Worm (Caenorhabditis elegans) whole organism, L4 larva: ENCODE results near the gene F59E11.5.
A peak's percentile ranks its signal among the peaks of the same experiment; 100 is the strongest.

Source experiments
- F44E2.7 ChIP-seq: fragments of 200-800 bp; sonication (Bioruptor generic); IDR thresholded peaks from 2 replicates; pipeline ENCODE4 v2.1.2; 2022; ENCODE audit warnings: missing genetic modification characterization, missing compliant biosample characterization
- F49E8.2 ChIP-seq: sonication (generic microtip); optimal IDR thresholded peaks from 2 replicates; lab custom pipeline; 2016; ENCODE audit warnings: missing compliant biosample characterization, mild to moderate bottlenecking, missing genetic modification characterization, borderline replicate concordance
- Y75B8A.6 ChIP-seq: fragments of 200-800 bp; sonication (Bioruptor generic); IDR thresholded peaks from 2 replicates; pipeline ENCODE4 v1.3.6; 2022; ENCODE audit warnings: missing genetic modification reagents, missing genetic modification characterization, missing compliant biosample characterization
- ceh-44 ChIP-seq: fragments of 200-800 bp; sonication (Bioruptor generic); IDR thresholded peaks from 2 replicates; pipeline ENCODE4 v1.3.6; 2022; ENCODE audit warnings: missing genetic modification reagents, missing genetic modification characterization, missing compliant biosample characterization
- ceh-82 ChIP-seq: sonication (generic microtip); optimal IDR thresholded peaks from 2 replicates; lab custom pipeline; 2017; ENCODE audit warnings: missing biosample characterization, missing genetic modification characterization
- cey-2 ChIP-seq: sonication (generic microtip); optimal IDR thresholded peaks from 3 replicates; lab custom pipeline; 2017; ENCODE audit warnings: missing genetic modification characterization, mild to moderate bottlenecking, missing compliant biosample characterization, antibody characterized with exemption, borderline replicate concordance; ENCODE audit not compliant: insufficient read depth
- ctbp-1 ChIP-seq: fragments of 200-800 bp; sonication (Bioruptor generic); IDR thresholded peaks from 2 replicates; pipeline ENCODE4 v1.3.6; 2022; ENCODE audit warnings: missing genetic modification reagents, missing genetic modification characterization, missing compliant biosample characterization
- daf-16 ChIP-seq, 3 experiments: sonication (generic microtip); optimal IDR thresholded peaks; 2 replicates each; lab custom pipeline; 2016 to 2017; ENCODE audit warnings: missing genetic modification characterization in 3 of 3, missing genetic modification reagents in 3 of 3, mild to moderate bottlenecking in 2 of 3, missing compliant biosample characterization in 2 of 3, missing biosample characterization in 1 of 3, moderate library complexity in 1 of 3
- daf-8 ChIP-seq: fragments of 200-800 bp; sonication (Bioruptor generic); IDR thresholded peaks from 2 replicates; pipeline ENCODE4 v1.3.6; 2022; ENCODE audit warnings: missing genetic modification characterization, missing compliant biosample characterization
- dmd-6 ChIP-seq: fragments of 200-800 bp; sonication (Bioruptor generic); IDR thresholded peaks from 2 replicates; pipeline ENCODE4 v1.3.6; 2022; ENCODE audit warnings: missing genetic modification reagents, missing genetic modification characterization, missing compliant biosample characterization
- dve-1 ChIP-seq: sonication (generic microtip); optimal IDR thresholded peaks from 2 replicates; lab custom pipeline; 2017; ENCODE audit warnings: antibody characterized with exemption, mild to moderate bottlenecking, missing genetic modification characterization, missing compliant biosample characterization; ENCODE audit not compliant: insufficient read depth
- egl-27 ChIP-seq: sonication (generic microtip); optimal IDR thresholded peaks from 3 replicates; lab custom pipeline; 2017; ENCODE audit warnings: missing biosample characterization, missing genetic modification reagents, missing genetic modification characterization
- egl-43 ChIP-seq: fragments of 200-800 bp; sonication (Bioruptor generic); IDR thresholded peaks from 2 replicates; pipeline ENCODE4 v1.3.6; 2022; ENCODE audit warnings: missing genetic modification reagents, missing genetic modification characterization, missing compliant biosample characterization
- gei-8 ChIP-seq: fragments of 200-800 bp; sonication (Bioruptor generic); optimal IDR thresholded peaks from 2 replicates; lab custom pipeline; 2018; ENCODE audit warnings: mild to moderate bottlenecking, missing genetic modification characterization, missing compliant biosample characterization
- hif-1 ChIP-seq, 2 experiments: sonication (generic microtip); optimal IDR thresholded peaks; 2 replicates each; lab custom pipeline; 2016 to 2017; ENCODE audit warnings: missing compliant biosample characterization in 2 of 2, missing genetic modification characterization in 2 of 2, missing genetic modification reagents in 2 of 2, missing genotype in 2 of 2, mild to moderate bottlenecking in 1 of 2
- hlh-11 ChIP-seq: fragments of 200-800 bp; sonication (Bioruptor generic); optimal IDR thresholded peaks from 2 replicates; lab custom pipeline; 2018; ENCODE audit warnings: mild to moderate bottlenecking, missing genetic modification characterization, missing compliant biosample characterization
- hlh-30 ChIP-seq: sonication (generic microtip); optimal IDR thresholded peaks from 2 replicates; lab custom pipeline; 2017; ENCODE audit warnings: antibody characterized with exemption, mild to moderate bottlenecking, missing genetic modification characterization, missing compliant biosample characterization; ENCODE audit not compliant: insufficient read depth
- lin-13 ChIP-seq: fragments of 150-350 bp; optimal IDR thresholded peaks from 2 replicates; lab custom pipeline; 2014; ENCODE audit warnings: missing biosample characterization, missing genetic modification reagents, missing genetic modification characterization
- lsy-2 ChIP-seq, 2 experiments: fragments of 150-350 bp in 1 of 2; sonication (generic microtip) in 1 of 2; optimal IDR thresholded peaks; 2 replicates each; lab custom pipeline; 2014 to 2017; ENCODE audit warnings: missing biosample characterization in 2 of 2, missing genetic modification characterization in 2 of 2
- madf-5 ChIP-seq, 2 experiments: fragments of 200-800 bp; sonication (Bioruptor generic); IDR thresholded peaks; 2 replicates each; pipeline ENCODE4 v1.3.6; 2022; ENCODE audit warnings: missing compliant biosample characterization in 2 of 2, missing genetic modification characterization in 2 of 2
- mdl-1 ChIP-seq, 2 experiments: fragments of 150-350 bp in 1 of 2; sonication (generic microtip) in 1 of 2; optimal IDR thresholded peaks; 2 replicates each; lab custom pipeline; 2014 to 2017; ENCODE audit warnings: missing biosample characterization in 2 of 2, missing genetic modification characterization in 2 of 2
- mxl-2 ChIP-seq: fragments of 200-800 bp; sonication (Bioruptor generic); conservative IDR thresholded peaks from 2 replicates; pipeline ENCODE4 v1.3.6; 2022; ENCODE audit warnings: missing genetic modification reagents, missing genetic modification characterization, missing compliant biosample characterization
- mxl-3 ChIP-seq: fragments of 200-800 bp; sonication (Bioruptor generic); optimal IDR thresholded peaks from 2 replicates; lab custom pipeline; 2018; ENCODE audit warnings: mild to moderate bottlenecking, missing genetic modification characterization, missing compliant biosample characterization
- nhr-10 ChIP-seq: fragments of 150-350 bp; optimal IDR thresholded peaks from 2 replicates; lab custom pipeline; 2014; ENCODE audit warnings: missing biosample characterization, missing genetic modification characterization
- nhr-102 ChIP-seq: sonication (generic microtip); optimal IDR thresholded peaks from 2 replicates; lab custom pipeline; 2016; ENCODE audit warnings: mild to moderate bottlenecking, missing genetic modification characterization, moderate library complexity, missing compliant biosample characterization
- nhr-111 ChIP-seq: fragments of 200-800 bp; sonication (Bioruptor generic); optimal IDR thresholded peaks from 2 replicates; lab custom pipeline; 2018; ENCODE audit warnings: mild to moderate bottlenecking, missing genetic modification characterization, missing compliant biosample characterization
- nhr-28 ChIP-seq: fragments of 150-350 bp; optimal IDR thresholded peaks from 2 replicates; lab custom pipeline; 2014; ENCODE audit warnings: missing biosample characterization, missing genetic modification characterization
- nhr-41 ChIP-seq: fragments of 200-800 bp; sonication (Bioruptor generic); IDR thresholded peaks from 2 replicates; pipeline ENCODE4 v1.3.6; 2022; ENCODE audit warnings: missing genetic modification reagents, missing genetic modification characterization, missing compliant biosample characterization
- nhr-6 ChIP-seq: fragments of 150-350 bp; optimal IDR thresholded peaks from 2 replicates; lab custom pipeline; 2014; ENCODE audit warnings: missing biosample characterization, missing genetic modification characterization
- php-3 ChIP-seq: fragments of 200-800 bp; sonication (Bioruptor generic); IDR thresholded peaks from 2 replicates; pipeline ENCODE4 v1.3.6; 2022; ENCODE audit warnings: missing genetic modification reagents, missing genetic modification characterization, missing compliant biosample characterization
- pqm-1 ChIP-seq: sonication (generic microtip); optimal IDR thresholded peaks from 2 replicates; lab custom pipeline; 2017; ENCODE audit warnings: missing biosample characterization, missing genetic modification characterization
- rbr-2 ChIP-seq: sonication (generic microtip); optimal IDR thresholded peaks from 2 replicates; lab custom pipeline; 2016; ENCODE audit warnings: missing genotype, missing genetic modification characterization, missing compliant biosample characterization
- sdz-12 ChIP-seq: fragments of 200-800 bp; sonication (Bioruptor generic); optimal IDR thresholded peaks from 2 replicates; lab custom pipeline; 2018; ENCODE audit warnings: mild to moderate bottlenecking, missing genetic modification characterization, missing compliant biosample characterization
- tra-1 ChIP-seq: fragments of 200-800 bp; sonication (Bioruptor generic); IDR thresholded peaks from 2 replicates; pipeline ENCODE4 v1.3.6; 2022; ENCODE audit warnings: missing genetic modification reagents, missing genetic modification characterization, missing compliant biosample characterization
- unc-130 ChIP-seq: sonication (generic microtip); optimal IDR thresholded peaks from 2 replicates; lab custom pipeline; 2016; ENCODE audit warnings: missing genetic modification reagents, missing genetic modification characterization, missing compliant biosample characterization
- unc-39 ChIP-seq: sonication (generic microtip); optimal IDR thresholded peaks from 2 replicates; lab custom pipeline; 2017; ENCODE audit warnings: missing biosample characterization, missing genetic modification characterization
- unc-62 ChIP-seq, 3 experiments: fragments of 150-350 bp in 1 of 3; sonication (generic microtip); optimal IDR thresholded peaks in 2 of 3; peaks in 1 of 3; 1 replicate in 1 of 3; 2 replicates in 2 of 3; lab custom pipeline; 2014 to 2017; ENCODE audit warnings: missing biosample characterization in 3 of 3, missing genetic modification characterization in 3 of 3, missing genetic modification reagents in 3 of 3, missing genotype in 1 of 3
- zag-1 ChIP-seq: fragments of 150-350 bp; optimal IDR thresholded peaks from 2 replicates; lab custom pipeline; 2014; ENCODE audit warnings: missing biosample characterization, missing genetic modification characterization
- zfp-2 ChIP-seq: sonication (generic microtip); optimal IDR thresholded peaks from 2 replicates; lab custom pipeline; 2016; ENCODE audit warnings: mild to moderate bottlenecking, missing genetic modification characterization, missing compliant biosample characterization

F59E11.5 gene

ce11 chrV:8994801-8995200 is at the start of gene F59E11.5:
Gene F59E11.5 (plus strand): TSS chrV:8995101.
- TF ChIP-seq nhr-111 (no peak), nhr-10 (tag; lab: Kevin White, UChicago) (no peak), sdz-12 (GFP tag; lab: Kevin White, UChicago) (no peak), madf-5 (GFP tag; IDR thresholded peaks at IDR 0.05; lab: Robert Waterston, UW) (no peak), php-3 (no peak)

ce11 chrV:8946142-8946541 is 48.8 kb upstream of the F59E11.5 start:
- TF ChIP-seq tra-1 (GFP tag; lab: Robert Waterston, UW) (no peak), unc-62 (GFP tag; optimal IDR thresholded peaks at IDR 0.05 in 1 of 2; lab: Kevin White, UChicago) (peak in 1 of 2 experiments; percentile 92), unc-62 (tag; optimal IDR thresholded peaks at IDR 0.05; lab: Kevin White, UChicago) (no peak), mxl-3 (GFP tag; lab: Kevin White, UChicago) (peak; percentile 13), hlh-11 (peak; percentile 9)

ce11 chrV:8947499-8947898 is 47.4 kb upstream of the F59E11.5 start, which contains the start of gene gck-1:
Gene gck-1 (plus strand): TSS chrV:8947799.
- TF ChIP-seq hlh-11 = no peak
- TF ChIP-seq unc-130 (GFP tag; lab: Kevin White, UChicago) = no peak
- no peak for TF ChIP-seq zfp-2 (tag; lab: Kevin White, UChicago)
- TF ChIP-seq pqm-1 (tag; lab: Kevin White, UChicago) = no peak
- no peak for TF ChIP-seq tra-1 (GFP tag; lab: Robert Waterston, UW)
- no peak for TF ChIP-seq egl-43 (GFP tag; lab: Robert Waterston, UW)
- no peak for TF ChIP-seq daf-8 (GFP tag; lab: Robert Waterston, UW)
- no peak for TF ChIP-seq ctbp-1 (GFP tag; lab: Robert Waterston, UW)
- no peak for TF ChIP-seq gei-8 (GFP tag; lab: Kevin White, UChicago)
- TF ChIP-seq ceh-82 (tag; lab: Kevin White, UChicago) = no peak
- TF ChIP-seq lsy-2 (tag; optimal IDR thresholded peaks at IDR 0.05; lab: Kevin White, UChicago) = no peak
- TF ChIP-seq mdl-1 (tag; optimal IDR thresholded peaks at IDR 0.05; lab: Kevin White, UChicago) = no peak
- no peak for TF ChIP-seq hif-1 (tag; optimal IDR thresholded peaks at IDR 0.05; lab: Kevin White, UChicago)
- no peak for TF ChIP-seq dmd-6 (GFP tag; lab: Robert Waterston, UW)
- no peak for TF ChIP-seq Y75B8A.6 (GFP tag; lab: Robert Waterston, UW)
- TF ChIP-seq nhr-111 = no peak

- TF ChIP-seq hlh-11 (no peak), nhr-28 (tag; lab: Kevin White, UChicago) (peak; percentile 17), pqm-1 (tag; lab: Kevin White, UChicago) (peak; percentile 35), hlh-30 (peak; percentile 14), dmd-6 (GFP tag; lab: Robert Waterston, UW) (0 out of 2 replicates have a peak, but pooled peaks have one; percentile 15), zag-1 (no peak), php-3 (peak; percentile 59)
Measured at ce11 chrV:8948365-8948764, 46.5 kb upstream of the F59E11.5 start.

ce11 chrV:8948996-8949395 is 45.9 kb upstream of the F59E11.5 start:
- TF ChIP-seq F49E8.2 (tag; lab: Kevin White, UChicago) = no peak
- TF ChIP-seq tra-1 (GFP tag; lab: Robert Waterston, UW) = 0 out of 2 replicates have a peak, but pooled peaks have one; percentile 52
- peak; percentile 72 for TF ChIP-seq dve-1 (tag; lab: Kevin White, UChicago)
- no peak for TF ChIP-seq mxl-2
- no peak for TF ChIP-seq cey-2 (tag; lab: Kevin White, UChicago)
- TF ChIP-seq rbr-2 (tag; lab: Kevin White, UChicago) = no peak
- TF ChIP-seq mxl-3 (GFP tag; lab: Kevin White, UChicago) = peak; percentile 34
- TF ChIP-seq php-3 = peak; percentile 75
- peak in 1 of 2 experiments; percentile 63 for TF ChIP-seq unc-62 (GFP tag; optimal IDR thresholded peaks at IDR 0.05 in 1 of 2; lab: Kevin White, UChicago)
- TF ChIP-seq unc-62 (tag; optimal IDR thresholded peaks at IDR 0.05; lab: Kevin White, UChicago) = no peak
- no peak for TF ChIP-seq F44E2.7 (GFP tag; lab: Robert Waterston, UW)
- TF ChIP-seq daf-16 (GFP tag; optimal IDR thresholded peaks at IDR 0.05; lab: Kevin White, UChicago) = no peak
- peak; percentile 68 for TF ChIP-seq daf-16 (tag; optimal IDR thresholded peaks at IDR 0.05; lab: Kevin White, UChicago)
- TF ChIP-seq lin-13 (GFP tag; lab: Kevin White, UChicago) = no peak
- TF ChIP-seq nhr-102 (tag; lab: Kevin White, UChicago) = peak; percentile 6
- TF ChIP-seq nhr-41 (GFP tag; lab: Robert Waterston, UW) = no peak
- peak; percentile 43 for TF ChIP-seq nhr-28 (tag; lab: Kevin White, UChicago)
- TF ChIP-seq hlh-30 = peak; percentile 76
- TF ChIP-seq hlh-11 = peak; percentile 80
- TF ChIP-seq ceh-44 = no peak
- TF ChIP-seq zag-1 = no peak
- no peak for TF ChIP-seq egl-27
- no peak for TF ChIP-seq unc-39 (tag; lab: Kevin White, UChicago)
- TF ChIP-seq mdl-1 (tag; optimal IDR thresholded peaks at IDR 0.05; lab: Kevin White, UChicago) = peak in 1 of 2 experiments; percentile 30
- TF ChIP-seq nhr-6 (tag; lab: Kevin White, UChicago) = no peak
